Worm (Caenorhabditis elegans) whole organism, L1 larva: ENCODE results near the gene srd-35.

ENCODE experiments used
- ceh-8 ChIP-seq: fragments of 200-800 bp; sonication (Bioruptor generic); optimal IDR thresholded peaks from 2 replicates; lab custom pipeline; 2018; ENCODE audit warnings: mild to moderate bottlenecking, missing genetic modification characterization, moderate library complexity, missing compliant biosample characterization
- mef-2 ChIP-seq: fragments of 150-350 bp; optimal IDR thresholded peaks from 2 replicates; lab custom pipeline; 2014; ENCODE audit warnings: missing biosample characterization, missing genetic modification characterization

- TF ChIP-seq mef-2 (tag; lab: Kevin White, UChicago), result no peak
- TF ChIP-seq ceh-8 (GFP tag; lab: Kevin White, UChicago), result no peak
Measured at ce11 chrV:13009271-13009670, 45.1 kb downstream of the srd-35 start.
